Worm (Caenorhabditis elegans): ENCODE data around the gene C06A1.6.
A peak's percentile ranks its signal among the peaks of the same experiment; 100 is the strongest.

Gene C06A1.6

DNA sequence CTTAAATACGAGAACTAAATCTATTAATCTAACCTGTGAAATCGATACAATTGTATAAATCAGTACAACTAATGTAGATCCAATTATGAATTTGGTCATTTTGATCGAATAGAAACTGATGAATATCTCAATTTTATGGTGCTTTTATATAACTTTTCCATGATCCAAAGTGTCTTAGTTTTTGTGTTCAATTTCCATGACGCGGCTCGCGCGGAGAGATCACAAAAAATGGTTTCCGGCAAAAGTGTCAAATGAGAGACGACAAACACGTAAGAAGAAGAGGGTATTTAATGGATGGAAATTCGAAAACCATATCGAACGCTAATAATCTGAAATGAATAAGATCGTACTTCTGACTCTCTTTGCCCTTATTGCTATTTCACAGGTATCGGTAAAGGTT, at the start of gene C06A1.6, which contains the start of gene C06A1.7:
Gene C06A1.6 (minus strand): TSS at position 101 of the 400 bp plus-strand sequence.
Gene C06A1.7 (plus strand): TSS at position 314 of the 400 bp plus-strand sequence.
- TF ChIP-seq ZK546.5 (tag; optimal IDR thresholded peaks at IDR 0.05) = no peak
- no peak for TF ChIP-seq nhr-25 (tag; optimal IDR thresholded peaks at IDR 0.05)
- no peak for TF ChIP-seq R02D3.7 (tag; optimal IDR thresholded peaks at IDR 0.05)
- TF ChIP-seq hmg-11 (tag; optimal IDR thresholded peaks at IDR 0.05) = no peak
- no peak for TF ChIP-seq skn-1 (tag; optimal IDR thresholded peaks at IDR 0.05)
- TF ChIP-seq nhr-12 (tag; optimal IDR thresholded peaks at IDR 0.05) = no peak
- no peak for TF ChIP-seq nfya-1 (tag; optimal IDR thresholded peaks at IDR 0.05; ENCODE audit: insufficient read depth)
- TF ChIP-seq unc-62 (GFP tag; optimal IDR thresholded peaks at IDR 0.05) = no peak
- no peak for TF ChIP-seq nhr-43 (tag; optimal IDR thresholded peaks at IDR 0.05; ENCODE audit: poor library complexity, severe bottlenecking)

DNA sequence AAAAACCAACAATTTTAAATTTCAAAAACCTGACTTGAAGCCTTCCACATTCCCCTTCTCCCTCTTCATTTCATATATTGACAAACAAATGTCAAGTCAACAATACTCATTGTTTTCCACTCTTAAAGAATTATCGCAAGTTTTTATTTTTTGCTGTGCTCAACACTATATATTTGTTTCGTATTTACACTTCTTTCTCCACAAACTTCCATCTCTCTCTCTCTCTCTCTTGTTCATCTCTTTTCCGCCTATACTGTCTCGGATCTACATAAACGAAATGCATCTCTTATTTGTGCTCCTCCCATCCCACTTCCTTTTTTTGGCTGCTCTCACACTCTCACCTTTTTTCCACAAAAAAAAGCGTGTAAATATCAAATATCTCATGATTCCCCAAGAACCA, 48.3 kb upstream of the C06A1.6 start, which contains the start of gene C14A4.12:
Gene C14A4.12 (plus strand): TSS at position 301 of the 400 bp plus-strand sequence.
- TF ChIP-seq pha-4 (tag; optimal IDR thresholded peaks at IDR 0.05) (peak; percentile 90), sea-2 (GFP tag; optimal IDR thresholded peaks at IDR 0.05) (no peak), aly-2 (tag; optimal IDR thresholded peaks at IDR 0.05) (no peak)

- TF ChIP-seq ceh-82 (tag; optimal IDR thresholded peaks at IDR 0.05) (no peak), daf-12 (tag; optimal IDR thresholded peaks at IDR 0.05) (no peak), nhr-43 (tag; optimal IDR thresholded peaks at IDR 0.05; ENCODE audit: poor library complexity, severe bottlenecking) (no peak), egl-5 (tag; optimal IDR thresholded peaks at IDR 0.05) (no peak), fos-1 (tag; optimal IDR thresholded peaks at IDR 0.05) (no peak), nhr-25 (tag; optimal IDR thresholded peaks at IDR 0.05) (no peak), nhr-237 (tag; optimal IDR thresholded peaks at IDR 0.05) (no peak), ceh-16 (tag; optimal IDR thresholded peaks at IDR 0.05) (no peak), pqm-1 (tag; optimal IDR thresholded peaks at IDR 0.05) (no peak), lin-15B (tag; optimal IDR thresholded peaks at IDR 0.05) (no peak)
These were observed 44.3 kb upstream of the C06A1.6 start for ce11 chrII:10608821-10609220.

DNA sequence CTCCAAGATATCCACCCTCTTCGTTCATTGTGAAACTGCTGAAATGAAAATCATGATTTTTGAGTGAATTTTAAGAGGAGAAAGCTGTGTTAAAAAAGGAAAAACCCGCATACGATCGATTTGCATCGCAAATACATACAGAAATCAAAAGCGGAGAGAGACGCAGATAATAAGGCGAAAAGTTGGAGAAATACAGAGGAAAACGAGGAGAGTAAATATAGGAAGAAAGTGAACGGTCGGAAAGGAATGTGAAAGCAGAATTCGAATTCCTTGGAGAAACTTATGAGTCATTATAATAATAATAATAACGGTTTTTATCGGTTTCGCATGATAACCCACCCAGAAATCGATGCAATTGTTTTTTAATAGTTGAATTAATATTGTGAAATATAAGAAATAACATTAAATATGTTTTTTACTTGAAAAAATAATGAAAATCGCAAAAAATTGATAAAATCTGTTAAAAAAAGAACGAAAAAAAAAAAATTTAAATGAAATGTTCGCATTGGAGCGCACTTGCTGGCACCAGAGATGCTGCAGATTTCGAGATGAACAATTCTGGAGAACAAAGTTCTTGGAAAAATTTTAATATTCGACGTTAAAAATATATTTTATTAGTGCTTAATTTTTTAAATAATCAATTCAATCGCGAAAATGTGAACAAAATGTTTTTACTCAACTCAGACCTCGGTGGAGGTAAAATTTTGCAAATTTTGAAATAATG, 42.9 kb upstream of the C06A1.6 start, which contains the start of gene ccm-3:
Gene ccm-3 (minus strand): TSS at position 38 of the 724 bp plus-strand sequence.
- no peak for TF ChIP-seq R02D3.7 (tag; optimal IDR thresholded peaks at IDR 0.05)
- peak; percentile 72 for TF ChIP-seq lin-15B (tag; optimal IDR thresholded peaks at IDR 0.05)
- TF ChIP-seq nfya-1 (tag; optimal IDR thresholded peaks at IDR 0.05; ENCODE audit: insufficient read depth) = peak; percentile 31
- peak; percentile 43 for TF ChIP-seq elt-2 (tag; optimal IDR thresholded peaks at IDR 0.05)
- peak; percentile 80 for TF ChIP-seq pha-4 (tag; optimal IDR thresholded peaks at IDR 0.05)
- TF ChIP-seq nhr-23 (tag; optimal IDR thresholded peaks at IDR 0.05) = peak; percentile 5
- no peak for TF ChIP-seq ceh-82 (tag; optimal IDR thresholded peaks at IDR 0.05)
- no peak for TF ChIP-seq nhr-43 (tag; optimal IDR thresholded peaks at IDR 0.05; ENCODE audit: poor library complexity, severe bottlenecking)
- TF ChIP-seq ztf-11 (tag; optimal IDR thresholded peaks at IDR 0.05) = no peak
- no peak for TF ChIP-seq fkh-2 (tag; optimal IDR thresholded peaks at IDR 0.05)
- peak; percentile 1 for TF ChIP-seq hmg-11 (tag; optimal IDR thresholded peaks at IDR 0.05)

DNA sequence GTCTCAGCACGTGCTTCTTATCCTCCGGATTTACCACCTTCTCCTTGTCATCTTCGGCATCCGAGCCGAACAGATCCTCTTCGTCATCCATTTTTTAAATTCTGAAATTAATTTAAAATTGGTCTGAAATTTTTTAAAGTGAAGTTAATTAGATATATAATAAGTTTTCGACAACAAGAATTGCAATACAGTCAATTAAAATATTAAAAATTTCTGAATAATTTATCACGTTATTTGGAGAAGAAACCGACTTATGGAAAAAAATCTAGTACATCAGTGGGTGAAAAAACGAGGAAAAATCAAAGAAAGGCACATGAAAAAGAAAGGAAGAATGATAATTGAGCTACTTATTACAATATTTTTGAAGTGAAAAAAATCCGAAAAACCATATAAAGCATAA, 41.0 kb upstream of the C06A1.6 start, which contains the start of gene taf-13:
Gene taf-13 (minus strand): TSS at position 101 of the 400 bp plus-strand sequence.
- no peak for TF ChIP-seq ztf-11 (tag; optimal IDR thresholded peaks at IDR 0.05)
- TF ChIP-seq elt-1 (tag; optimal IDR thresholded peaks at IDR 0.05) = no peak
- no peak for TF ChIP-seq ceh-16 (tag; optimal IDR thresholded peaks at IDR 0.05)
- no peak for TF ChIP-seq ceh-28 (tag; optimal IDR thresholded peaks at IDR 0.05)
- TF ChIP-seq elt-2 (tag; optimal IDR thresholded peaks at IDR 0.05) = no peak
- no peak for TF ChIP-seq unc-62 (GFP tag; optimal IDR thresholded peaks at IDR 0.05)
- TF ChIP-seq R02D3.7 (tag; optimal IDR thresholded peaks at IDR 0.05) = no peak
- no peak for TF ChIP-seq ceh-9 (tag; optimal IDR thresholded peaks at IDR 0.05)
- TF ChIP-seq unc-39 (tag; optimal IDR thresholded peaks at IDR 0.05) = no peak
- no peak for TF ChIP-seq fkh-10 (GFP tag; optimal IDR thresholded peaks at IDR 0.05)
- TF ChIP-seq eor-1 (tag; optimal IDR thresholded peaks at IDR 0.05) = no peak

DNA sequence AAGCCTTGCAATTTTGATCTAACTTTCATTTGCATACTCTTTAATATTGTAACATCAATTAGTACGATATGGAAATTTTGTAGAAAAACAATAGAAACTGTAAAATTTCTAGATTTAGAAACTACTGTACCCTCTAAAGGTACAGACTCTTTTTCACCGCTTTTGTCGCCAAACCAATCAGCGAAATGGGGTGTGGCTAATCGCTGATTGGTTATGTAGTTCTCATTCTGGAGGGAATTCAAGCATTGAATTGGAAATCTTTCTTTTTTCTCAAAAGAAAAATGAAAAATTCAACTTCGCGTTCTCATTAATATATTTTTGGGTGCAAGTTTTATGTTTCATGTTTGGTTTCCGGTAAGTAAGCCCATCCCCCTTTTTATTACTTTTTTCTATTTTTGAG, 39.1 kb upstream of the C06A1.6 start:
- no peak for TF ChIP-seq skn-1 (tag; optimal IDR thresholded peaks at IDR 0.05)
- TF ChIP-seq nfya-1 (tag; optimal IDR thresholded peaks at IDR 0.05; ENCODE audit: insufficient read depth) = peak; percentile 81
- no peak for TF ChIP-seq nhr-76 (tag; optimal IDR thresholded peaks at IDR 0.05)
